Fruit fly (Drosophila melanogaster): ENCODE results near the gene Or1a.

dm6 chrX:267979-268378 lies 46.9 kb upstream of the Or1a start:
- no peak for TF ChIP-seq Blimp-1 (GFP tag; optimal IDR thresholded peaks at IDR 0.05)
- no peak for TF ChIP-seq CG14014 (GFP tag; IDR thresholded peaks at IDR 0.05)
- TF ChIP-seq CrebB (tag; optimal IDR thresholded peaks at IDR 0.05), result no peak
- no peak for TF ChIP-seq Bdp1 (GFP tag; optimal IDR thresholded peaks at IDR 0.05)
- no peak for TF ChIP-seq CG11695 (GFP tag; IDR thresholded peaks at IDR 0.05)
- TF ChIP-seq chn (GFP tag; optimal IDR thresholded peaks at IDR 0.05), result no peak
- TF ChIP-seq CG18262 (tag; optimal IDR thresholded peaks at IDR 0.05), result no peak
- TF ChIP-seq psq (GFP tag; optimal IDR thresholded peaks at IDR 0.05), result no peak
- no peak for TF ChIP-seq kay (GFP tag; optimal IDR thresholded peaks at IDR 0.05)
- no peak for TF ChIP-seq Dfd (GFP tag; optimal IDR thresholded peaks at IDR 0.05)
- TF ChIP-seq CG17186 (GFP tag; optimal IDR thresholded peaks at IDR 0.05), result no peak
- TF ChIP-seq CG33557 (GFP tag; optimal IDR thresholded peaks at IDR 0.05), result no peak
- no peak for TF ChIP-seq fru (optimal IDR thresholded peaks at IDR 0.05)
